Fruit fly (Drosophila melanogaster): ENCODE data around the gene CG3982.

dm6 chr3L:9452422-9452821 lies 35.2 kb upstream of the CG3982 start:
- TF ChIP-seq psq (optimal IDR thresholded peaks at IDR 0.05) (no peak), Sin3A (optimal IDR thresholded peaks at IDR 0.05) (no peak), h (optimal IDR thresholded peaks at IDR 0.05) (no peak), insv (optimal IDR thresholded peaks at IDR 0.05) (no peak), Myc (optimal IDR thresholded peaks at IDR 0.05) (no peak), ttk (optimal IDR thresholded peaks at IDR 0.05) (no peak)

Data from Kc167 (cell line).